Worm (Caenorhabditis elegans): Measurements from ENCODE around the gene T23F6.5.
A peak's percentile ranks its signal among the peaks of the same experiment; 100 is the strongest.

T23F6.5 gene

DNA sequence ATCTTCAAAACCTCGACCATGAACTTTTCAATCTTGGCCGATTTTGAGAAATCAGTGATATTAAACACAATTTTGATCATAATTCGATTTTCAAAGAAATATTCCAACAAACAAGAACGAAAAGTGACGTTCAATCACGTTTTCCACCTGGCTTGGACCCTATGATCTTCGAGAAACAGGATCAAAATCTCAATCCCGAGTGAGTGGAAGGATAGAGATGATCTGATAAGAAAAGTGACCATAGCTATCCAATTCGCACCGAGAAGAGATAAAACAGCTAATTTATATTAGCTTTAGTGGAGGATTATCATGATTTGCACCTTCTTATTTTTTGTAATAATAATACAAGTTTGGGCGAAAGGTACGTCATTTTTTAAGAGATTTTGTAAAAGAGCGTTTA lies 20.2 kb downstream of the T23F6.5 start, which contains the start of gene T23F6.2:
Gene T23F6.2 (plus strand): TSS at position 251 of the 400 bp plus-strand sequence.
- TF ChIP-seq hlh-30 (tag; optimal IDR thresholded peaks at IDR 0.05; ENCODE audit: insufficient read depth) (no peak), nhr-28 (tag; optimal IDR thresholded peaks at IDR 0.05) (peak; percentile 0), aha-1 (tag) (peak; percentile 44), F26F4.8 (GFP tag; conservative IDR thresholded peaks at IDR 0.05) (no peak), lim-7 (GFP tag; IDR thresholded peaks at IDR 0.05) (no peak), madf-9 (GFP tag; conservative IDR thresholded peaks at IDR 0.05) (no peak)

ce11 chrIV:12719664-12720063 lies 21.7 kb downstream of the T23F6.5 start, which contains the start of gene idpp-7:
Gene idpp-7, plus strand, starts transcription at chrIV:12719964.
- no peak for TF ChIP-seq madf-5 (GFP tag; IDR thresholded peaks at IDR 0.05)
- no peak for TF ChIP-seq jun-1 (tag; optimal IDR thresholded peaks at IDR 0.05)
- TF ChIP-seq Y48G9A.11 (GFP tag; IDR thresholded peaks at IDR 0.05): no peak
- TF ChIP-seq lin-39 (tag; optimal IDR thresholded peaks at IDR 0.05): no peak
- TF ChIP-seq nhr-102 (tag; optimal IDR thresholded peaks at IDR 0.05): no peak
- no peak for TF ChIP-seq ceh-82 (tag; optimal IDR thresholded peaks at IDR 0.05)
- TF ChIP-seq F26F4.8 (GFP tag; conservative IDR thresholded peaks at IDR 0.05): no peak
- no peak for TF ChIP-seq ZK337.2 (GFP tag; IDR thresholded peaks at IDR 0.05)
- no peak for TF ChIP-seq aha-1 (tag)
- TF ChIP-seq hlh-30 (tag; optimal IDR thresholded peaks at IDR 0.05; ENCODE audit: insufficient read depth): no peak
- TF ChIP-seq daf-12 (tag; optimal IDR thresholded peaks at IDR 0.05): no peak
- no peak for TF ChIP-seq nhr-111 (GFP tag; optimal IDR thresholded peaks at IDR 0.05)
- TF ChIP-seq nhr-76 (tag; optimal IDR thresholded peaks at IDR 0.05): no peak
- no peak for TF ChIP-seq spr-1 (tag; optimal IDR thresholded peaks at IDR 0.05)
- TF ChIP-seq vab-7 (GFP tag; IDR thresholded peaks at IDR 0.05): no peak
- no peak for TF ChIP-seq lsy-2 (tag; optimal IDR thresholded peaks at IDR 0.05)
- no peak for TF ChIP-seq duxl-1 (tag; optimal IDR thresholded peaks at IDR 0.05; ENCODE audit: poor library complexity)

ce11 chrIV:12717531-12717930 lies 23.8 kb downstream of the T23F6.5 start, which contains the start of gene C27D8.1:
Gene C27D8.1, plus strand, starts transcription at chrIV:12717831.
- no peak for TF ChIP-seq spr-1 (tag; optimal IDR thresholded peaks at IDR 0.05)
- TF ChIP-seq nhr-11 (tag; optimal IDR thresholded peaks at IDR 0.05): no peak
- no peak for TF ChIP-seq ces-1 (GFP tag; optimal IDR thresholded peaks at IDR 0.05)
- no peak for TF ChIP-seq ztf-7 (tag; optimal IDR thresholded peaks at IDR 0.05)
- TF ChIP-seq daf-16 (GFP tag; optimal IDR thresholded peaks at IDR 0.05): no peak
- peak; percentile 9 for TF ChIP-seq daf-16 (tag; optimal IDR thresholded peaks at IDR 0.05)
- TF ChIP-seq saeg-2 (GFP tag; IDR thresholded peaks at IDR 0.05): no peak
- no peak for TF ChIP-seq unc-130 (GFP tag; optimal IDR thresholded peaks at IDR 0.05)
- peak; percentile 16 for TF ChIP-seq aha-1 (tag)
- TF ChIP-seq snpc-4 (tag; optimal IDR thresholded peaks at IDR 0.05): no peak
- TF ChIP-seq nhr-25 (tag; optimal IDR thresholded peaks at IDR 0.05; ENCODE audit: borderline replicate concordance, insufficient read depth): no peak

DNA sequence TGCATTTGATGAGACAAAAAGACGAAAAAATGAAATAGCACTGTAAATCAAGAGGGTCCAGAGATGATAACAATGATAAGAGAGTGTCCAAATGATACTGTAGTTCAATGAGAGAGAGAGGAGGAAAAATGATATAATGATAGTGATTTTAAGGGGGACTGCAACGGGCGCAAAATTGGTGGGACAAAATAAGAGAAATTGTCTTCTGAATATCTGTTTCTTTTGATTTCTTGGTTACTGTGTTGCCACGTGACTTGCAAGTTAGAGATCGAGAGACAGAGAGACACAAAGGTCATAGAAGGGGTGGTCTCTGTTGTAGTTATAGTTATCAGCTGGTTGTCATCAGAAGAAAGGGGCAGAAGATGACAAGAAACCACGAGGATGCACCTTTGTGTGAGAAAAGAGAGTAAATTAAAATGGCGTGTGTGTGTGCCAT lies 25.4 kb downstream of the T23F6.5 start:
- TF ChIP-seq F37D6.2 (tag; optimal IDR thresholded peaks at IDR 0.05) (no peak), D1046.2 (GFP tag; IDR thresholded peaks at IDR 0.05) (no peak), T20F7.1 (GFP tag; optimal IDR thresholded peaks at IDR 0.05) (peak; percentile 56), ctbp-1 (GFP tag; IDR thresholded peaks at IDR 0.05) (no peak), ceh-20 (GFP tag; IDR thresholded peaks at IDR 0.05) (0 out of 2 replicates have a peak, but pooled peaks have one; percentile 36), skn-1 (tag; optimal IDR thresholded peaks at IDR 0.05) (no peak), nhr-77 (tag; optimal IDR thresholded peaks at IDR 0.05) (peak; percentile 40), daf-16 (GFP tag; optimal IDR thresholded peaks at IDR 0.05) (no peak), daf-16 (tag; optimal IDR thresholded peaks at IDR 0.05) (peak; percentile 76), aha-1 (tag) (no peak), tra-1 (GFP tag; IDR thresholded peaks at IDR 0.05) (peak; percentile 84), dmd-8 (GFP tag; IDR thresholded peaks at IDR 0.05) (no peak), lir-3 (tag; optimal IDR thresholded peaks at IDR 0.05) (no peak), mep-1 (tag; optimal IDR thresholded peaks at IDR 0.05) (peak; percentile 64), dmd-6 (GFP tag; IDR thresholded peaks at IDR 0.05) (peak; percentile 67), nhr-111 (GFP tag; optimal IDR thresholded peaks at IDR 0.05) (no peak), madf-9 (GFP tag; conservative IDR thresholded peaks at IDR 0.05) (no peak), duxl-1 (tag; optimal IDR thresholded peaks at IDR 0.05; ENCODE audit: poor library complexity) (no peak), unc-39 (tag; optimal IDR thresholded peaks at IDR 0.05) (no peak), snpc-1.2 (GFP tag; IDR thresholded peaks at IDR 0.05) (no peak), nhr-41 (GFP tag; IDR thresholded peaks at IDR 0.05) (0 out of 2 replicates have a peak, but pooled peaks have one; percentile 29), daf-8 (GFP tag; IDR thresholded peaks at IDR 0.05) (no peak), nhr-42 (GFP tag; IDR thresholded peaks at IDR 0.05) (0 out of 2 replicates have a peak, but pooled peaks have one; percentile 23)
